Worm (Caenorhabditis elegans) whole organism, L3 larva: ENCODE results near the gene Y58A7A.4.

Experiments used
- ceh-28 ChIP-seq: fragments of 150-350 bp; optimal IDR thresholded peaks from 2 replicates; lab custom pipeline; 2014; ENCODE audit warnings: missing biosample characterization, missing genetic modification reagents, missing genetic modification characterization
- fos-1 ChIP-seq: fragments of 150-350 bp; optimal IDR thresholded peaks from 2 replicates; lab custom pipeline; 2014; ENCODE audit warnings: missing biosample characterization, missing genetic modification characterization
- jun-1 ChIP-seq: fragments of 150-350 bp; optimal IDR thresholded peaks from 2 replicates; lab custom pipeline; 2014; ENCODE audit warnings: missing biosample characterization, missing genetic modification reagents, missing genetic modification characterization
- nhr-11 ChIP-seq: fragments of 150-350 bp; optimal IDR thresholded peaks from 2 replicates; lab custom pipeline; 2014; ENCODE audit warnings: missing biosample characterization, missing genetic modification characterization
- pha-4 ChIP-seq: fragments of 150-350 bp; optimal IDR thresholded peaks from 2 replicates; lab custom pipeline; 2014; ENCODE audit warnings: missing biosample characterization, missing genetic modification reagents, missing genetic modification characterization
- unc-62 ChIP-seq: fragments of 150-350 bp; sonication (generic microtip); optimal IDR thresholded peaks from 4 replicates; lab custom pipeline; 2014; ENCODE audit warnings: missing biosample characterization, missing genetic modification reagents, missing genetic modification characterization

DNA sequence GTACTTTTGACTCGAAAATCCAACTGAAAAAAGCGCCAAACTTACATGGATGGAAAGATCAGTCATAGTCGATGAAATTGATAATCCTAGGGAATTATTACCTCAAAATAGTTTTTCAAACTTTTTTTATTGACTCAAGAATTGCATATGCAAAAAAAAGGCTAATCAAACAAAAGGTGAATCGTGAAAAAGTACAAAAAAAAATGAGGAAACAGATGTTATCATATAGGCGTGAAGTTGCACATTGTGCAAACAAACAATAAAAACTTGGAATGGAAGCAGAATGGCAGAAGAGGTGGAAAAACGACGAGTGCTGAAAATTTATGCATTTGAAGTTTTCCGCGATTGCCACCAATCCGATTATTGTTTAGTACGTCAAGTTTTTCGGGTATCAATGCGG, 38.7 kb downstream of the Y58A7A.4 start, which contains the start of gene exc-14:
- TF ChIP-seq fos-1 (tag; lab: Kevin White, UChicago) = no peak
- TF ChIP-seq ceh-28 (tag; lab: Kevin White, UChicago) = no peak
- no peak for TF ChIP-seq pha-4
- TF ChIP-seq jun-1 (tag; lab: Kevin White, UChicago) = no peak
- TF ChIP-seq unc-62 (GFP tag; lab: Kevin White, UChicago) = no peak
- no peak for TF ChIP-seq nhr-11 (tag; lab: Kevin White, UChicago)
